Worm (Caenorhabditis elegans) whole organism, midembryonic: ENCODE results near the gene C24G6.8.

Source experiments
- klf-2 ChIP-seq: fragments of 200-800 bp; sonication (Bioruptor generic); conservative IDR thresholded peaks from 2 replicates; pipeline ENCODE4 v1.3.6; 2022; ENCODE audit warnings: missing genetic modification reagents, missing genetic modification characterization, missing compliant biosample characterization
- ztf-29 ChIP-seq: fragments of 200-800 bp; sonication (Bioruptor generic); IDR thresholded peaks from 2 replicates; pipeline ENCODE4 v1.3.6; 2022; ENCODE audit warnings: missing genetic modification reagents, missing genetic modification characterization, missing compliant biosample characterization

ce11 chrV:5570433-5570832 lies 34.8 kb upstream of the C24G6.8 start, which contains the start of gene glb-6:
- TF ChIP-seq klf-2 (GFP tag; lab: Robert Waterston, UW) (no peak), ztf-29 (no peak)
